Worm (Caenorhabditis elegans) whole organism, L3 larva: ENCODE measurements around the gene cee-1.

Experiments
- ama-1 ChIP-seq: fragments of 150-350 bp; optimal IDR thresholded peaks from 2 replicates; lab custom pipeline; 2018
- ceh-28 ChIP-seq: fragments of 150-350 bp; optimal IDR thresholded peaks from 2 replicates; lab custom pipeline; 2014; ENCODE audit warnings: missing biosample characterization, missing genetic modification reagents, missing genetic modification characterization
- elt-1 ChIP-seq: fragments of 150-350 bp; optimal IDR thresholded peaks from 2 replicates; lab custom pipeline; 2014; ENCODE audit warnings: missing biosample characterization, missing genetic modification characterization
- elt-2 ChIP-seq: sonication (generic microtip); optimal IDR thresholded peaks from 2 replicates; lab custom pipeline; 2016; ENCODE audit warnings: missing genetic modification reagents, mild to moderate bottlenecking, missing genetic modification characterization, missing compliant biosample characterization
- lin-39 ChIP-seq: fragments of 150-350 bp; optimal IDR thresholded peaks from 2 replicates; lab custom pipeline; 2018; ENCODE audit warnings: missing biosample characterization, missing genetic modification reagents, missing genetic modification characterization
- mml-1 ChIP-seq: fragments of 150-350 bp; sonication (generic microtip); optimal IDR thresholded peaks from 3 replicates; lab custom pipeline; 2014; ENCODE audit warnings: missing biosample characterization, missing genetic modification characterization
- nhr-25 ChIP-seq: sonication (generic microtip); optimal IDR thresholded peaks from 2 replicates; lab custom pipeline; 2017; ENCODE audit warnings: missing biosample characterization, missing genetic modification characterization
- nhr-28 ChIP-seq: fragments of 150-350 bp; optimal IDR thresholded peaks from 2 replicates; lab custom pipeline; 2014; ENCODE audit warnings: missing biosample characterization, missing genetic modification characterization
- pqm-1 ChIP-seq: fragments of 150-350 bp; optimal IDR thresholded peaks from 2 replicates; lab custom pipeline; 2017; ENCODE audit warnings: missing biosample characterization, missing genetic modification characterization, inconsistent platforms
- snpc-4 ChIP-seq: fragments of 150-350 bp; optimal IDR thresholded peaks from 2 replicates; lab custom pipeline; 2014; ENCODE audit warnings: missing biosample characterization, missing genetic modification characterization
- tbx-2 ChIP-seq: sonication (generic microtip); optimal IDR thresholded peaks from 2 replicates; lab custom pipeline; 2016; ENCODE audit warnings: mild to moderate bottlenecking, missing genetic modification characterization, missing compliant biosample characterization
- unc-39 ChIP-seq: sonication (generic microtip); optimal IDR thresholded peaks from 4 replicates; lab custom pipeline; 2017; ENCODE audit warnings: missing biosample characterization, missing genetic modification characterization

DNA sequence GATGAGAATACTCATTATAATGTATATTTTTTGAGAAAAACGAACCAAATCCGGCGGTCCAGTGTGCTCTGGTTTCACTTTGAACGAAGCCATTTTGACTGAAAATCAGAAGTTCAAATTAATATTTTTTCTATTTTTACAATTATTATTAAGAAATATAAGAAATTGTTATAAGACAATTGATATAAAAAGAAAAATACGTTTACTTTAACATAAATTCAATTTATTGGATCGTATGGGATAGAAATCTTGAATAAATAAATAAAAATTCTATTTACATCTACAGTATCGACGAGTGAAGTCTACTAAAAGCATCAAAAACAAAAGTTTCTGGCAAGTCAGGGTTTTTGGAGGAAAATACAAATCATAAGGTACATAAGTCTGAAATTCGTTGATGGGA is 47.7 kb downstream of the cee-1 start, which contains the start of gene C27F2.4:
- TF ChIP-seq ceh-28, result no peak
- no peak for TF ChIP-seq mml-1
- TF ChIP-seq lin-39, result no peak
- no peak for TF ChIP-seq nhr-25 (tag; lab: Kevin White, UChicago)
- no peak for TF ChIP-seq pqm-1 (tag; lab: Kevin White, UChicago)
- TF ChIP-seq snpc-4 (tag; lab: Kevin White, UChicago), result no peak
- TF ChIP-seq elt-2, result no peak
- no peak for TF ChIP-seq nhr-28 (tag; lab: Kevin White, UChicago)
- no peak for TF ChIP-seq ama-1 (lab: Kevin White, UChicago)
- TF ChIP-seq elt-1 (tag; lab: Kevin White, UChicago), result no peak
- no peak for TF ChIP-seq unc-39
- no peak for TF ChIP-seq tbx-2 (tag; lab: Kevin White, UChicago)
